Worm (Caenorhabditis elegans): Measurements from ENCODE around the gene srv-5.

ce11 chrX:4285669-4286174, 33.6 kb downstream of the srv-5 start, which contains the start of gene cka-2:
- TF ChIP-seq pqm-1 (tag; optimal IDR thresholded peaks at IDR 0.05) (no peak), tbx-7 (tag; optimal IDR thresholded peaks at IDR 0.05) (no peak), ceh-30 (tag; optimal IDR thresholded peaks at IDR 0.05) (no peak), hlh-6 (tag; optimal IDR thresholded peaks at IDR 0.05) (no peak), ceh-19 (GFP tag; optimal IDR thresholded peaks at IDR 0.05) (no peak), nfya-1 (tag; optimal IDR thresholded peaks at IDR 0.05) (no peak), ceh-18 (tag; optimal IDR thresholded peaks at IDR 0.05) (no peak), ceh-6 (GFP tag; optimal IDR thresholded peaks at IDR 0.05) (no peak), gmeb-2 (tag; optimal IDR thresholded peaks at IDR 0.05) (no peak), mec-3 (tag; optimal IDR thresholded peaks at IDR 0.05; ENCODE audit: borderline replicate concordance) (no peak), ama-1 (optimal IDR thresholded peaks at IDR 0.05) (no peak)
